Fruit fly (Drosophila melanogaster): ENCODE data around the gene CG14971.

The CG14971 gene

DNA sequence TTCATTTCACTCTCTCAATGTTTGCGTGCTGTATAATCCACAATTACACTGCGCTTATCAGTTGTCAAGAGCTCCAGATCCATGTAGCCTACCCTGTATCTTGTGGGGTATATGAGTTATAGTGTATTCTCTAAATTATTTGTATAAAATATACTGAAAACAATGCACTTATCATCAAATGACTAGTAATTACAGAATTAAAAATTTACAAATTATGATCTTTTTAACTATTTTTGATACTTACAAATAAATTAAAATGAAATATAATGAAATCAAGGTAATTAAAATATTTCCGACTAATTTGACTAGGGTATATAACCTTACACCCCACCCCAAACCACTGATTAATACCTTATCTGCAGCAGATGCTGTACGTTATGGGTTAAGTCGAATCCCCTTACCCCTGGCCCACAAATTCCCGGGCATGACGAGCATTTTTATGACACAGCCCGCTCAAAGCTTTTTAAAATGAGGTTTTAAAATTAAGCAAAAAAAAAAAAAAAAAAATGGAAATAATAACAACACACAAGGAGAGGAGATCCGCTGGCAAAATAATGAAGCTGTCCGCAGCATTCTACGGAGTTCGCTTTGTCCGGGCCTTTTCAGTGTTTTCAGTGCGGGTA, 14.1 kb upstream of the CG14971 start:
- TF ChIP-seq h (optimal IDR thresholded peaks at IDR 0.05) (no peak), ttk (optimal IDR thresholded peaks at IDR 0.05) (no peak), Myc (optimal IDR thresholded peaks at IDR 0.05) (no peak), Sin3A (optimal IDR thresholded peaks at IDR 0.05) (no peak), insv (optimal IDR thresholded peaks at IDR 0.05) (no peak), psq (optimal IDR thresholded peaks at IDR 0.05) (no peak)

DNA sequence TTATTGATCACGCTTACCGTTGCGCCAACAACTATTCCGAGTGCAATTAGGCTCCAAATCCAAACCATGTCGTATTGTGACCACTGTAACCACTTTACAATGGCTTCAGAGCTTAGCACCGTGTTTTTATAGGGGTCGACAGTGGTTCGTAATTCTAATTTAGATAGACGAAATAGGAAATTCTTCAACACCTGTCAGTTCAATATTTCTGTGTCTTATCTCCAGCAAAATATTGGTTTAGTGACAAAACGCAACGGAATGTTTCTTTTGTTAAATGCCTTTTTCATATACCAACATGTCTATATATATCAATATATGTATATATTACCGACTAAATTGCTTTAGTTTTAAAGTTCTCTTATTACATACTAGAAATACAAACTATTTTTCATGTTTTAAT, 13.4 kb upstream of the CG14971 start, which contains the start of gene CG43074:
Gene CG43074, minus strand, starts transcription at position 101 of the 400 bp plus-strand sequence.
- TF ChIP-seq insv (optimal IDR thresholded peaks at IDR 0.05) (no peak), ttk (optimal IDR thresholded peaks at IDR 0.05) (no peak), psq (optimal IDR thresholded peaks at IDR 0.05) (no peak)

DNA sequence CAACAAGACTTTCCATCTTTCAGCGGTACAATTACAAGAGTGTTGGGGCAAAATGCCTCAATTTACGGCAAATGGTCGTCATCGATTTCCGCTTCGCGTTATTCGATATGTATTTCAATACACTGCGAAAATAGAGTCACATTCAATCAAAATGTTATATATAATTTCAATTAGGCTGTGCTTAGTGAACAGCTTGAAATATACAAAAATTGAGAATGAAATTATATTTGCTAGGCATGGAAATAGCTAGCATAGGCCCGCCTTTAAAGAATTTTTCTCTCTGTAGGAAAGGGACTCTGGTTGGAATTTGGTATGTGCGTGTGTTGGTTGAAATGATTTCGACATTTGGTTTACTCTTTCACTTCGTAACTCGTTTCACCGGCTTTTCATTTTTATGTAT, 8.4 kb upstream of the CG14971 start:
- no peak for TF ChIP-seq ttk (optimal IDR thresholded peaks at IDR 0.05)
- no peak for TF ChIP-seq Sin3A (optimal IDR thresholded peaks at IDR 0.05)
- no peak for TF ChIP-seq insv (optimal IDR thresholded peaks at IDR 0.05)
- TF ChIP-seq h (optimal IDR thresholded peaks at IDR 0.05): no peak
- TF ChIP-seq psq (optimal IDR thresholded peaks at IDR 0.05): no peak
- TF ChIP-seq Myc (optimal IDR thresholded peaks at IDR 0.05): no peak

DNA sequence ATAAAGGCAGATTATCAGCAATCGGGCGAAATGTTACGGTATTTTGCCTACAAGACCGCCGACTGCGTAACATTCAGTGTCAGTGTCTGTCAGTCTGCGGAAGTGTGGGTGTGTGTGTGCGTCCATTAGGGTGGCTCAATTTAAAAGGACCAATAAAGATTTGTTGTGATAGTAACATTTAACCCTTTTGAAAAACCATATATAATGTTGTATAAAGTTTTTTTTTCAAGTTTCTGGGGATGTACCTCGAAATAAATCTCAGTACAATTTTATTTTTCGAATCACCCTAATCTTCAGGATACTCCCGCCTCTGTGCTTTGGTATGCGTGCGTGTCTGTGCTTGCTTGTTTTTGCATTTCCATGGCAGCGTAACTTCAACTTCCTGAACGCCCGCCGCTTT, 1.7 kb upstream of the CG14971 start:
- no peak for TF ChIP-seq Sin3A (optimal IDR thresholded peaks at IDR 0.05)
- no peak for TF ChIP-seq h (optimal IDR thresholded peaks at IDR 0.05)
- no peak for TF ChIP-seq insv (optimal IDR thresholded peaks at IDR 0.05)
- TF ChIP-seq ttk (optimal IDR thresholded peaks at IDR 0.05): no peak
- no peak for TF ChIP-seq psq (optimal IDR thresholded peaks at IDR 0.05)
- TF ChIP-seq Myc (optimal IDR thresholded peaks at IDR 0.05): no peak

DNA sequence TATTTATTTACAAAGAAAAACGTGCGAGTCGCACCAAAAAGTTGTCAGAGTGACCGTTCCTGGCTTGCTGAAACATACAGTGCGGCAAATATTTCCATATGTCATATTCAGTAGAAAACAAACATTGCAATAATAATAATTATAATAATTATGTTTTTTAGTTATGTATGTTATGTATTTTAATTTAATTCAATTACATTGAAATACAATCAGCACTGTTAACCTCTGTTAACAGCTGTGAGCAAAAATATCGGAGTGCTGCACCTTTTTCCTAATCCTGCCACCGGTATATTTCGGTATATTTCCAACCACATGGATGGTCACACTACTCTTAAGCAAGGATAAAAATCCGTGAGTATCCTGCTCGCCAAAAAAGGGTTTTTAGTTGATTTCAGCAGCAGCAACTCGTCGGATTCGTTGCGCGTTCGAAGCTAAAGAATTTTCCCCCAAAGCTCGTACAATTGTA, 987 bp upstream of the CG14971 start, which contains the start of the genes CG32267 and CG42324:
Gene CG32267, minus strand, starts transcription at position 51 of the 466 bp plus-strand sequence.
Gene CG42324, plus strand, starts transcription at position 385 of the 466 bp plus-strand sequence.
- TF ChIP-seq psq (optimal IDR thresholded peaks at IDR 0.05): no peak
- TF ChIP-seq Myc (optimal IDR thresholded peaks at IDR 0.05): no peak
- no peak for TF ChIP-seq Sin3A (optimal IDR thresholded peaks at IDR 0.05)
- no peak for TF ChIP-seq h (optimal IDR thresholded peaks at IDR 0.05)
- TF ChIP-seq insv (optimal IDR thresholded peaks at IDR 0.05): no peak
- no peak for TF ChIP-seq ttk (optimal IDR thresholded peaks at IDR 0.05)

DNA sequence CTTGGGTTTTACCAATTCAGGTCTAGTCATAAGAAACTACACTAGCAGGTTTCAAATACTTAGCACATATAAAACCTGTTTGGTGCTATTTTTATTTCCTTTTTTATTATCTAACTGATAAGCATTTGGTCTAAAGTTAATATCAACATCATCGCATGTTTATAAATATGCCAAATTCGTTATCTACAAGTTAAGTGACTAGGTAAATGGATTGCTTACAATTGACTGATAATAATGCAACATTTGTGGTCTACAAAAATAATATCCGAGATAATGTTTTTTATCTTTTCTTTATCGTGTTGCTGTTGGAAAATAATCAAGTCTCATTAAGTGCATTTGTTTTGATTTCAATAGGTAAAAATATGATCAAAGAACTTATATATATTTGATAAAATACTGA, 1.4 kb downstream of the CG14971 start:
- TF ChIP-seq ttk (optimal IDR thresholded peaks at IDR 0.05): no peak
- no peak for TF ChIP-seq h (optimal IDR thresholded peaks at IDR 0.05)

DNA sequence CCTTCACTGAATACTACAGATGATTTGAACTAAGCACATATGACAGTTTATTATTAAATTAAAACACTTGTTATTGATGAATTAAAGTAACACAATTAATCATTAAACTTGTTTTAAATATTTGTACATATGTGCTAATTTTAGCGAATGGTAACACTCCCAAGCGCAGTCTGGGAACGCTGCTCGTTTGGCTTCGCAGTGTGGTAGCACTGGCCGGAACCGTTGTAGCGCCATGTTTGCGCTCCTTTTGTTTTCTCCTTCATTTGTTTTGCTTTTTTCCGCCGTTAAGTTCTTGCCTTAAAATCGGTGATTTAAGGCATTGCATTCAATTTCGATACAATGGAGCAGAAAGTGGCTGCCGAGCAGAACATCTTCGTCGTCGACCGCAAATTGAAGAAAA, 4.9 kb downstream of the CG14971 start, which contains the start of gene CycJ:
Gene CycJ, plus strand, starts transcription at position 229 of the 400 bp plus-strand sequence.
- no peak for TF ChIP-seq ttk (optimal IDR thresholded peaks at IDR 0.05)
- TF ChIP-seq psq (optimal IDR thresholded peaks at IDR 0.05): no peak
- TF ChIP-seq Sin3A (optimal IDR thresholded peaks at IDR 0.05): no peak
- TF ChIP-seq Myc (optimal IDR thresholded peaks at IDR 0.05): no peak
- TF ChIP-seq h (optimal IDR thresholded peaks at IDR 0.05): no peak
- TF ChIP-seq insv (optimal IDR thresholded peaks at IDR 0.05): no peak

DNA sequence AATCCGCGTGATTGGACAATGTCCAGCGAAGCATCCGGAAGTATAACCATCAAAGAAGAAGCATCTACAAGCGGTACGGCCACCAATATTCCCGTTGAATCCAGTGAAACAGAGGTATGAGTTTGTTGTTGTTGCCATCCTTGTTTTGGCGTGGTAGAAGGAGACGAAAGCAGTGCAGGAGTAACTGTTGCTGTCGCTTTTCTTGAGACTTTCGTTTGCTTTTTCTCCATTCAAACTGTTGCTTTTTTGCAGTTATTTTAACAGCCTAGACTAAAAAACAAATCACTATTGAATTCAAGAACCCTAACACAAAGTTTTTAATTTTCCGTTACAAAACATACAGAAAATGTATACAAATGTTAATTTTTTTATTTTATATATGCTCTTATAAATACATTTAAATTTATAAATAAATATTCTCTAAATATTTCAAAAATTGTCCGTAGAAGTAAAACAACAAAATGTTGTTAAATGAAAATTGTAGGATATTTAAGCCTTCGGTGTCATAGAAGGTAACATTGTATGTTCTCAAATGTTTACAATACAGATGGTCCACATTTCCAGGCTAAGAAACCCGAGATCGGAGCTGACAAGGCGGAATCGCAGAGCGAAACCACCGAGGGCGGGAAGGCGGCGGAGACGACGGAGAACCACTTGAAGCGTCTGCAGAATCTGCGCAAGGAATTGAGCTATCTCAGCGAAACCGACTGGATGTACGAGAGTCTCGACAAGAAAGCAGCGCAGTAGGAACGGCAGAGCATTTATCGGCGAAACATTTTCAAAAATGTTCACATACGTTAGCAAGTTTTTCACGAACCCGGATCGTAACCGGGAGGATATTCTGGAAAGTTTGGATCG, 9.3 kb downstream of the CG14971 start:
- TF ChIP-seq h (optimal IDR thresholded peaks at IDR 0.05) (no peak), Myc (optimal IDR thresholded peaks at IDR 0.05) (no peak), insv (optimal IDR thresholded peaks at IDR 0.05) (no peak), Sin3A (optimal IDR thresholded peaks at IDR 0.05) (no peak), ttk (optimal IDR thresholded peaks at IDR 0.05) (no peak), psq (optimal IDR thresholded peaks at IDR 0.05) (no peak)

DNA sequence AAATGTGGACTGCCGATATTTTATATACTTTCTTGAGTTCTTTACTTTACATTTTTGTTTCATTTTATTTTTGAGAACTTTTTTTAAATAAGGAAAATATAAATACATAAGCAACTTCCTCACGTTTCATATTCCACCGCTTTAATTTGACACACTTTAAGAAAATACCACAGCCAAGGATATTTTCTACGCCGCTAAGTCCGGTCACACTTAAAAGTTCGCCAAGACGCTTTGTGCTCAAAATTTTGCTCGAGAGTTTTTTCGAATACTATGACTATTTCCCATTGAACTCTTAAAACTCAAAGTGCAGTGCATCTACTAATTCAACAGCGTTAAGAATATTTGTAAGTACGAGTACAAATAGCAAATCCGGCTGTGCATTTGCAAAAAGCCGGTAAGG, 10.0 kb downstream of the CG14971 start, which contains the start of the genes CG46463 and armi:
Gene CG46463, plus strand, starts transcription at position 197 of the 400 bp plus-strand sequence.
Gene armi, plus strand, starts transcription at position 199 of the 400 bp plus-strand sequence.
- TF ChIP-seq insv (optimal IDR thresholded peaks at IDR 0.05): no peak
- no peak for TF ChIP-seq Sin3A (optimal IDR thresholded peaks at IDR 0.05)
- TF ChIP-seq ttk (optimal IDR thresholded peaks at IDR 0.05): no peak

DNA sequence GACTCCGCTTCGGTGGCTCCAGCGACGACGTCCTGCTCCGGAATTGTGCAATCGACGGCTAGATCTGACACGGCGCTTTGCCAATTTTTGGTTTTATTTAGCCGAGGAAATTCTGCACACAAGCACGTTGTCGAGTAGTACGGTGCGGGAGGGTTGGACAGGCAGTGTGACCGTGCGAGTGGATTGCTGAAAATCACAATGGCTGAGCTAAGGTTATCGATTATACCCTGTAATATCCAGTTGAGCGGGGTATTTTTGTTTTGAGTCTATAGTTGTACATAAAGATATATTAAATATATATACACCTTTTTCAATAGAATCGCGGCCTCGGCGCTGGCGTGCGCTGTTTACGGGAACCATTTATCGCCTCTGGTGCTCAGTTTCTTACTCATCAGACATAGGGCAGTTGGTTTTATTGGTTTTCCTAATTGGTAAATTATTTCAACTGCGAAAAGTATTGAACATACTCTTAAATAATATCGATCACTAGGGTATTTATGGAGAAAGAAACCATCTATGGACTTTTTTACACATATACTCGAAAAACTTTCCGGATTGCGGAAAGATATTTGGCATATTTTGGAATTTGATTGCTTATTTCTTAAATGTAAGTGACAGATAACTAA, 10.6 kb downstream of the CG14971 start, which contains the start of gene eIF5B:
Gene eIF5B, minus strand, starts transcription at position 576 of the 626 bp plus-strand sequence.
- no peak for TF ChIP-seq Myc (optimal IDR thresholded peaks at IDR 0.05)
- TF ChIP-seq psq (optimal IDR thresholded peaks at IDR 0.05): no peak
- no peak for TF ChIP-seq ttk (optimal IDR thresholded peaks at IDR 0.05)
- TF ChIP-seq h (optimal IDR thresholded peaks at IDR 0.05): no peak
- TF ChIP-seq insv (optimal IDR thresholded peaks at IDR 0.05): no peak
- TF ChIP-seq Sin3A (optimal IDR thresholded peaks at IDR 0.05): no peak

DNA sequence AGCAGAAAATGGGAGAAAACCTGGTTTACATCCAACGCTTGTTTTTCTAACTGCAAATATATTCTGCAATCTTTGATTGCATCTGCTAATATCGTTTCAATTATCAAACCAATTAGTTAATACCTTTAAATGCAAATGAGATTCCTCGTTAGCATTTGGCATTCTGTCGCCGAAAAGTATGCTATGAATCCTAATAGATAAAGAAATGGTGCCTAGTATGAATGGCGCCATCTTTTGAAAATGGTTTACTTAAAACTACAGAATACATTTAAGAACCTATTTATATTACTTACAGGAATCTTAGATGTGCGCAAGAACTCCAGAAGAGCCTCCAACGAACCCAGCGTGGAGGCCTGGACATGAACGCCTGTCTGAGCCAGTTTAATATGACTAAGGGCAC, 14.2 kb downstream of the CG14971 start:
- TF ChIP-seq psq (optimal IDR thresholded peaks at IDR 0.05) (no peak), h (optimal IDR thresholded peaks at IDR 0.05) (no peak), ttk (optimal IDR thresholded peaks at IDR 0.05) (no peak), Sin3A (optimal IDR thresholded peaks at IDR 0.05) (no peak), insv (optimal IDR thresholded peaks at IDR 0.05) (no peak), Myc (optimal IDR thresholded peaks at IDR 0.05) (no peak)

Data from Kc167 (cell line).